Worm (Caenorhabditis elegans) whole organism, late embryonic: ENCODE measurements around the gene ergi-1.

ENCODE experiments used
- K09A11.1 ChIP-seq: sonication (generic microtip); optimal IDR thresholded peaks from 2 replicates; lab custom pipeline; 2017; ENCODE audit warnings: antibody characterized with exemption, mild to moderate bottlenecking, missing genetic modification characterization, missing compliant biosample characterization; ENCODE audit not compliant: insufficient read depth
- Y22D7AL.16 ChIP-seq: sonication (generic microtip); optimal IDR thresholded peaks from 2 replicates; lab custom pipeline; 2016; ENCODE audit warnings: missing genetic modification characterization, missing compliant biosample characterization
- ceh-2 ChIP-seq: sonication (generic microtip); optimal IDR thresholded peaks from 2 replicates; lab custom pipeline; 2016; ENCODE audit warnings: missing genotype, missing genetic modification characterization, missing compliant biosample characterization
- ceh-34 ChIP-seq: sonication (generic microtip); optimal IDR thresholded peaks from 2 replicates; lab custom pipeline; 2016; ENCODE audit warnings: mild to moderate bottlenecking, missing genetic modification characterization, missing compliant biosample characterization
- ceh-45 ChIP-seq: fragments of 200-800 bp; sonication (Bioruptor generic); IDR thresholded peaks from 2 replicates; pipeline ENCODE4 v1.3.6; 2022; ENCODE audit warnings: missing genetic modification reagents, missing genetic modification characterization, missing compliant biosample characterization
- fkh-6 ChIP-seq: sonication (generic microtip); optimal IDR thresholded peaks from 2 replicates; lab custom pipeline; 2016; ENCODE audit warnings: missing genetic modification characterization, missing compliant biosample characterization
- hlh-15 ChIP-seq: sonication (generic microtip); optimal IDR thresholded peaks from 2 replicates; lab custom pipeline; 2016; ENCODE audit warnings: missing genetic modification characterization, missing compliant biosample characterization
- lim-6 ChIP-seq: sonication (generic microtip); optimal IDR thresholded peaks from 2 replicates; lab custom pipeline; 2016; ENCODE audit warnings: missing genetic modification characterization, missing compliant biosample characterization
- nfya-1 ChIP-seq: sonication (generic microtip); optimal IDR thresholded peaks from 2 replicates; lab custom pipeline; 2017; ENCODE audit warnings: missing genetic modification characterization, mild to moderate bottlenecking, missing compliant biosample characterization, antibody characterized with exemption, moderate library complexity
- nhr-11 ChIP-seq: fragments of 150-350 bp; optimal IDR thresholded peaks from 2 replicates; lab custom pipeline; 2014; ENCODE audit warnings: missing biosample characterization, missing genetic modification characterization
- pag-3 ChIP-seq: sonication (generic microtip); optimal IDR thresholded peaks from 2 replicates; lab custom pipeline; 2016; ENCODE audit warnings: missing compliant biosample characterization, missing genetic modification characterization, borderline replicate concordance
- pat-9 ChIP-seq: fragments of 200-800 bp; sonication (Bioruptor generic); optimal IDR thresholded peaks from 2 replicates; lab custom pipeline; 2018; ENCODE audit warnings: mild to moderate bottlenecking, missing genetic modification characterization, moderate library complexity, missing compliant biosample characterization
- sdc-2 ChIP-seq: sonication (generic microtip); optimal IDR thresholded peaks from 2 replicates; lab custom pipeline; 2016; ENCODE audit warnings: missing genotype, missing genetic modification characterization, missing compliant biosample characterization
- unc-3 ChIP-seq, 2 experiments: fragments of 200-800 bp in 1 of 2; sonication (Bioruptor generic) in 1 of 2; sonication (generic microtip) in 1 of 2; conservative IDR thresholded peaks in 1 of 2; optimal IDR thresholded peaks in 1 of 2; 2 replicates each; pipeline versions ENCODE4 v1.3.6 to Lab custom; 2016 to 2022; ENCODE audit warnings: missing compliant biosample characterization in 2 of 2, missing genetic modification characterization in 2 of 2, missing genetic modification reagents in 1 of 2
- unc-86 ChIP-seq: sonication (generic microtip); optimal IDR thresholded peaks from 2 replicates; lab custom pipeline; 2016; ENCODE audit warnings: missing genetic modification characterization, missing compliant biosample characterization

Gene ergi-1

DNA sequence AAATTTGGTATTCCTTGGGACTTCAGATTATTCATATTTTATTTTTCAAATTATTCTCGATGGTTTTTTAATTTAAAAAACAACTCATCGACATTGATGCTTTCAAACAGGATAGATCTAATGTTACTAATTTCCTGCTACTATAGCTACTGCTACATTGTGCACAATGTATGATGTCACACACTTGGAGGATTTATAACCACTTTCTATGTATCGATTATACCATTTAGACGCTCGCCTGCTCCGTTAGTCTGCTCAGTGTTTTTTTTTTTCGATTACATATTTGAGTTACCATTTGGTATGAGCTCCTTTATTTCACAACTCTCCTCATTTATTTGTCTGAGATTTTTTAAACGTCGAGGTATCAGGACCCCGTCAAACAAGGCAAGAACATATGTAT is 44.6 kb downstream of the ergi-1 start, which contains the start of gene Y40A1A.2:
Y40A1A.2 (plus strand) TSS at position 301 of the 400 bp plus-strand sequence.
- TF ChIP-seq nhr-11 (tag; lab: Kevin White, UChicago) = no peak
- TF ChIP-seq pag-3 (tag; lab: Kevin White, UChicago) = no peak
- TF ChIP-seq hlh-15 (tag; lab: Kevin White, UChicago) = no peak
- no peak for TF ChIP-seq ceh-45 (GFP tag; lab: Robert Waterston, UW)

DNA sequence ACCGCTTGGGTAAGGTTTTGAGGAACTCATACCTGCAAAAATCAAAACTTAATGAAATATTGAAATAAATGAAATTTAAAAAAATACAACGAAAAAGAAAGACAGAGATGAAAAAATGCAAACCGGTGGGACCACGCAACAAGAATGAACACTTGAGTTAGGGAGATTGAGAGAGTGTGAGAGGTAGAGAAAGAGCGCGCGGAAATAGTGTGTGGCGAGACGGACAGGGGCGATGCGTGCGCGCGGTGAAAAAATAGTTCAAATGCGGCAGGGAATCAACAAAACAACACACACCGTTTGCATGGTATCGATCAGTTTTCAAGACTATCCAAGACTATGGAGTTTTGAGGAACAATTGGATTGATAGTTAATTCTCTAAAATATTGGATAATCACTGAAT is 45.5 kb downstream of the ergi-1 start, which contains the start of gene meg-3:
meg-3 (minus strand) TSS at position 32 of the 400 bp plus-strand sequence.
- TF ChIP-seq sdc-2 (tag; lab: Kevin White, UChicago) (peak; percentile 9), unc-3 (GFP tag; conservative IDR thresholded peaks at IDR 0.05; lab: Robert Waterston, UW) (no peak), unc-3 (tag; optimal IDR thresholded peaks at IDR 0.05; lab: Kevin White, UChicago) (no peak)

DNA sequence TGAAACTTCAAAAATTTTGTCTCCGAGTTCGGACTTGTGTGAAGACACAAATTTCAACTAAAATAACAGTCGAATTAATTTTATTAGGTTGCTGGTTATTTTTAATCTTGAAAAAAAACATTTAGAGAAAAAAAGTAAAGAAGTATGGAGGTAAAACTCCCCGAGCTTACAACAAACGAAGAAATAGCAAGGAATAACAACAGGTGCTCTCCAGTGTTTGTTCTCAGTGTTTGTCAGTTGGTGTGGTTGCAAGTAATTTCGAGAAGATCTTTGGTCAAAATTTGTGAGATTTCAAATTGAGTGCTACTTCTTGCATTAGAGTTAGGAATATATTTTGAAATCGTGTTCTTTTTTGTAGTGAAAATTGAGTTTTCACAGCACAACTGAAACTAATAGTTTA is 50.2 kb downstream of the ergi-1 start:
- TF ChIP-seq lim-6 = no peak
- TF ChIP-seq nfya-1 (tag; lab: Kevin White, UChicago) = no peak
- TF ChIP-seq ceh-2 (tag; lab: Kevin White, UChicago) = no peak
- TF ChIP-seq unc-86 (tag; lab: Kevin White, UChicago) = no peak
- TF ChIP-seq K09A11.1 = no peak
- TF ChIP-seq ceh-34 (tag; lab: Kevin White, UChicago) = no peak
- TF ChIP-seq pat-9 (tag; lab: Kevin White, UChicago) = no peak
- TF ChIP-seq fkh-6 (tag; lab: Kevin White, UChicago) = no peak
- no peak for TF ChIP-seq Y22D7AL.16 (tag; lab: Kevin White, UChicago)
